Worm (Caenorhabditis elegans): ENCODE data around the gene Y17G9B.8.

Gene Y17G9B.8

ce11 chrIV:4758659-4759058, at the start of gene Y17G9B.8:
Gene Y17G9B.8 (minus strand): TSS chrIV:4758840.
- TF ChIP-seq Y95B8A.8 (GFP tag; IDR thresholded peaks at IDR 0.05): no peak
- no peak for TF ChIP-seq atf-7 (tag; optimal IDR thresholded peaks at IDR 0.05)
- TF ChIP-seq dpl-1 (GFP tag; optimal IDR thresholded peaks at IDR 0.05): no peak
- TF ChIP-seq unc-130 (GFP tag; optimal IDR thresholded peaks at IDR 0.05): no peak
- no peak for TF ChIP-seq F33H1.4 (GFP tag; IDR thresholded peaks at IDR 0.05)
- no peak for TF ChIP-seq Y67H2A.10 (GFP tag; conservative IDR thresholded peaks at IDR 0.05)
- TF ChIP-seq Y53G8AR.9 (GFP tag; conservative IDR thresholded peaks at IDR 0.05): no peak
- peak; percentile 23 for TF ChIP-seq lsl-1 (GFP tag; optimal IDR thresholded peaks at IDR 0.05)
- peak; percentile 67 for TF ChIP-seq snpc-3.4 (tag; optimal IDR thresholded peaks at IDR 0.05)
- peak; percentile 75 for TF ChIP-seq B0336.3 (GFP tag; IDR thresholded peaks at IDR 0.05)
- TF ChIP-seq attf-5 (GFP tag; optimal IDR thresholded peaks at IDR 0.05): no peak
- peak; percentile 44; the same call in 1 of the 2 replicates for TF ChIP-seq hmg-1.2 (GFP tag; IDR thresholded peaks at IDR 0.05)
- TF ChIP-seq madf-6 (GFP tag; IDR thresholded peaks at IDR 0.05): peak; percentile 55; the same call in 1 of the 2 replicates
- TF ChIP-seq ceh-40 (GFP tag; IDR thresholded peaks at IDR 0.05): no peak
- TF ChIP-seq ceh-58 (GFP tag; IDR thresholded peaks at IDR 0.05): no peak
- TF ChIP-seq ztf-26 (tag; optimal IDR thresholded peaks at IDR 0.05): no peak
- TF ChIP-seq attf-3 (GFP tag; conservative IDR thresholded peaks at IDR 0.05): no peak
- TF ChIP-seq madf-10 (tag; optimal IDR thresholded peaks at IDR 0.05): no peak
- TF ChIP-seq F57A8.1 (GFP tag; optimal IDR thresholded peaks at IDR 0.05): no peak
- TF ChIP-seq pbrm-1 (GFP tag; IDR thresholded peaks at IDR 0.05): no peak
- TF ChIP-seq lir-1 (GFP tag; conservative IDR thresholded peaks at IDR 0.05): no peak
- TF ChIP-seq die-1 (tag; optimal IDR thresholded peaks at IDR 0.05): peak; percentile 25
- TF ChIP-seq him-1 (tag; optimal IDR thresholded peaks at IDR 0.05): no peak
- no peak for TF ChIP-seq rec-8 (tag; optimal IDR thresholded peaks at IDR 0.05)
- TF ChIP-seq dpff-1 (tag; optimal IDR thresholded peaks at IDR 0.05): no peak
- peak; percentile 44; the same call in 1 of the 2 replicates for TF ChIP-seq lin-26 (GFP tag; IDR thresholded peaks at IDR 0.05)
- TF ChIP-seq nhr-179 (tag; optimal IDR thresholded peaks at IDR 0.05): no peak
- no peak for TF ChIP-seq Y53F4B.3 (GFP tag; IDR thresholded peaks at IDR 0.05)
- no peak for TF ChIP-seq ekl-4 (GFP tag; IDR thresholded peaks at IDR 0.05)
- no peak for TF ChIP-seq ztf-3 (GFP tag; optimal IDR thresholded peaks at IDR 0.05)
- no peak for TF ChIP-seq K12H6.12 (tag; optimal IDR thresholded peaks at IDR 0.05)
- peak; percentile 45 for TF ChIP-seq F49E8.2 (tag; optimal IDR thresholded peaks at IDR 0.05; ENCODE audit: insufficient read depth)
- peak; percentile 11 for TF ChIP-seq repo-1 (tag; optimal IDR thresholded peaks at IDR 0.05)
- no peak for TF ChIP-seq mes-4 (tag; optimal IDR thresholded peaks at IDR 0.05)
- no peak for TF ChIP-seq C06A6.2 (GFP tag; conservative IDR thresholded peaks at IDR 0.05)
- TF ChIP-seq nfyb-1 (GFP tag; IDR thresholded peaks at IDR 0.05): peak; percentile 72
- no peak for TF ChIP-seq lin-40 (tag; optimal IDR thresholded peaks at IDR 0.05)
- no peak for TF ChIP-seq ztf-6 (GFP tag; IDR thresholded peaks at IDR 0.05)
- peak; percentile 51 for TF ChIP-seq tbp1 (GFP tag; optimal IDR thresholded peaks at IDR 0.05)
- no peak for TF ChIP-seq ztf-25 (GFP tag; IDR thresholded peaks at IDR 0.05)
- TF ChIP-seq cebp-1 (GFP tag; IDR thresholded peaks at IDR 0.05): no peak
- TF ChIP-seq cebp-1 (tag; optimal IDR thresholded peaks at IDR 0.05): peak; percentile 11
- no peak for TF ChIP-seq mel-28 (tag; optimal IDR thresholded peaks at IDR 0.05; ENCODE audit: borderline replicate concordance)
- TF ChIP-seq ZK185.1 (tag; optimal IDR thresholded peaks at IDR 0.05; ENCODE audit: poor library complexity, severe bottlenecking): no peak
- peak; percentile 83 for TF ChIP-seq hsf-1 (GFP tag; IDR thresholded peaks at IDR 0.05)
- no peak for TF ChIP-seq lin-35 (GFP tag; optimal IDR thresholded peaks at IDR 0.05)
- TF ChIP-seq mcd-1 (GFP tag; IDR thresholded peaks at IDR 0.05): 0 out of 2 replicates have a peak, but pooled peaks have one; percentile 5
- peak; percentile 32 for TF ChIP-seq xnd-1 (tag; optimal IDR thresholded peaks at IDR 0.05)
- TF ChIP-seq lin-54 (GFP tag; optimal IDR thresholded peaks at IDR 0.05): peak; percentile 45

Data from whole organism, young adult.